Fruit fly (Drosophila melanogaster) whole organism, prepupa: ENCODE data around the gene CG3386.

Source experiments
- CG10669 ChIP-seq: fragments of 200-800 bp; sonication (Bioruptor generic); optimal IDR thresholded peaks from 3 replicates; lab custom pipeline; 2018; ENCODE audit warnings: missing biosample characterization, mild to moderate bottlenecking, missing genetic modification characterization, moderate library complexity
- CG11294 ChIP-seq: fragments of 200-800 bp; sonication (Bioruptor generic); IDR thresholded peaks from 2 replicates; pipeline ENCODE4 v1.3.6; 2022; ENCODE audit warnings: missing biosample characterization, missing genetic modification characterization
- CG11902 ChIP-seq: fragments of 200-800 bp; sonication (Bioruptor generic); optimal IDR thresholded peaks from 3 replicates; lab custom pipeline; 2016; ENCODE audit warnings: missing biosample characterization, missing genetic modification characterization
- CG15336 ChIP-seq: fragments of 200-800 bp; sonication (Bioruptor generic); IDR thresholded peaks from 2 replicates; pipeline ENCODE4 v1.3.6; 2022; ENCODE audit warnings: missing biosample characterization, missing genetic modification characterization
- CG1621 ChIP-seq: fragments of 200-800 bp; sonication (Bioruptor generic); optimal IDR thresholded peaks from 3 replicates; lab custom pipeline; 2018; ENCODE audit warnings: missing biosample characterization, mild to moderate bottlenecking, missing genetic modification characterization
- CG16779 ChIP-seq: fragments of 200-800 bp; sonication (Bioruptor generic); optimal IDR thresholded peaks from 3 replicates; lab custom pipeline; 2017; ENCODE audit warnings: missing biosample characterization, mild to moderate bottlenecking, missing genetic modification characterization
- CG3032 ChIP-seq: fragments of 200-800 bp; optimal IDR thresholded peaks from 2 replicates; lab custom pipeline; 2019; ENCODE audit warnings: missing biosample characterization, mild to moderate bottlenecking, missing genetic modification characterization, moderate library complexity
- CG31627 ChIP-seq: fragments of 200-800 bp; sonication (Bioruptor generic); optimal IDR thresholded peaks from 3 replicates; lab custom pipeline; 2016; ENCODE audit warnings: missing biosample characterization, missing genetic modification characterization
- CG32006 ChIP-seq: fragments of 200-800 bp; sonication (Bioruptor generic); optimal IDR thresholded peaks from 3 replicates; lab custom pipeline; 2017; ENCODE audit warnings: missing biosample characterization, mild to moderate bottlenecking, missing genetic modification characterization
- CG34406 ChIP-seq: fragments of 200-800 bp; sonication (Bioruptor generic); optimal IDR thresholded peaks from 3 replicates; lab custom pipeline; 2016; ENCODE audit warnings: missing biosample characterization, missing genetic modification characterization
- CG3919 ChIP-seq: fragments of 200-800 bp; sonication (Bioruptor generic); optimal IDR thresholded peaks from 3 replicates; lab custom pipeline; 2016; ENCODE audit warnings: missing biosample characterization, missing genetic modification characterization
- CG4318 ChIP-seq: fragments of 200-800 bp; sonication (Bioruptor generic); optimal IDR thresholded peaks from 3 replicates; lab custom pipeline; 2017; ENCODE audit warnings: missing biosample characterization, mild to moderate bottlenecking, missing genetic modification characterization
- CG6163 ChIP-seq: fragments of 200-800 bp; sonication (Bioruptor generic); IDR thresholded peaks from 3 replicates; pipeline ENCODE4 v1.3.6; 2022; ENCODE audit warnings: missing biosample characterization, missing genetic modification characterization
- CG6276 ChIP-seq: fragments of 200-800 bp; sonication (Bioruptor generic); optimal IDR thresholded peaks from 2 replicates; lab custom pipeline; 2017; ENCODE audit warnings: missing biosample characterization, mild to moderate bottlenecking, missing genetic modification characterization
- CG6792 ChIP-seq: fragments of 200-800 bp; sonication (Bioruptor generic); optimal IDR thresholded peaks from 3 replicates; lab custom pipeline; 2016; ENCODE audit warnings: missing biosample characterization, missing genetic modification characterization
- CG6854 ChIP-seq: fragments of 200-800 bp; sonication (Bioruptor generic); optimal IDR thresholded peaks from 2 replicates; lab custom pipeline; 2017; ENCODE audit warnings: missing biosample characterization, mild to moderate bottlenecking, missing genetic modification characterization
- CG8119 ChIP-seq: fragments of 200-800 bp; sonication (Bioruptor generic); IDR thresholded peaks from 3 replicates; pipeline ENCODE4 v1.3.6; 2022; ENCODE audit warnings: missing biosample characterization, missing genetic modification characterization
- CG8319 ChIP-seq: fragments of 200-800 bp; sonication (Bioruptor generic); optimal IDR thresholded peaks from 3 replicates; lab custom pipeline; 2016; ENCODE audit warnings: missing biosample characterization, missing genetic modification characterization
- CG8632 ChIP-seq: fragments of 200-800 bp; sonication (Bioruptor generic); optimal IDR thresholded peaks from 3 replicates; lab custom pipeline; 2016; ENCODE audit warnings: missing biosample characterization, missing genetic modification characterization
- Eip75B ChIP-seq: fragments of 200-800 bp; sonication (Bioruptor generic); optimal IDR thresholded peaks from 3 replicates; lab custom pipeline; 2016; ENCODE audit warnings: missing biosample characterization, missing genetic modification characterization
- Eip78C ChIP-seq: fragments of 200-800 bp; sonication (Bioruptor generic); peaks from one replicate; lab custom pipeline; 2016; ENCODE audit warnings: missing biosample characterization, missing genetic modification characterization
- Eip93F ChIP-seq: fragments of 200-800 bp; sonication (Bioruptor generic); optimal IDR thresholded peaks from 2 replicates; lab custom pipeline; 2016; ENCODE audit warnings: missing biosample characterization, mild to moderate bottlenecking, missing genetic modification characterization
- Ets96B ChIP-seq: fragments of 200-800 bp; optimal IDR thresholded peaks from 2 replicates; lab custom pipeline; 2019; ENCODE audit warnings: missing biosample characterization, mild to moderate bottlenecking, missing genetic modification characterization, moderate library complexity
- Gug ChIP-seq: fragments of 200-800 bp; sonication (Bioruptor generic); IDR thresholded peaks from 2 replicates; pipeline ENCODE4 v1.3.6; 2022; ENCODE audit warnings: missing biosample characterization, missing genetic modification characterization
- Hr38 ChIP-seq: sonication (Bioruptor generic); optimal IDR thresholded peaks from 2 replicates; lab custom pipeline; 2016; ENCODE audit warnings: missing biosample characterization, missing genetic modification characterization
- Hr39 ChIP-seq: fragments of 200-800 bp; sonication (Bioruptor generic); optimal IDR thresholded peaks from 2 replicates; lab custom pipeline; 2016; ENCODE audit warnings: missing biosample characterization, missing genetic modification characterization
- Hr4 ChIP-seq: fragments of 200-800 bp; sonication (Bioruptor generic); optimal IDR thresholded peaks from 3 replicates; lab custom pipeline; 2016; ENCODE audit warnings: missing biosample characterization, missing genetic modification characterization
- Lpt ChIP-seq: fragments of 200-800 bp; sonication (Bioruptor generic); optimal IDR thresholded peaks from 3 replicates; lab custom pipeline; 2016; ENCODE audit warnings: missing biosample characterization, missing genetic modification characterization
- Met ChIP-seq: fragments of 200-800 bp; sonication (Bioruptor generic); optimal IDR thresholded peaks from 3 replicates; lab custom pipeline; 2016; ENCODE audit warnings: missing biosample characterization, missing genetic modification characterization
- OdsH ChIP-seq: fragments of 200-800 bp; sonication (Bioruptor generic); optimal IDR thresholded peaks from 3 replicates; lab custom pipeline; 2016; ENCODE audit warnings: missing biosample characterization, missing genetic modification characterization
- Smox ChIP-seq: fragments of 200-800 bp; sonication (Bioruptor generic); optimal IDR thresholded peaks from 3 replicates; lab custom pipeline; 2016; ENCODE audit warnings: missing biosample characterization, missing genetic modification characterization
- Sox102F ChIP-seq: fragments of 200-800 bp; sonication (Bioruptor generic); optimal IDR thresholded peaks from 2 replicates; lab custom pipeline; 2016; ENCODE audit warnings: missing biosample characterization, mild to moderate bottlenecking, missing genetic modification characterization
- Sox14 ChIP-seq: fragments of 200-800 bp; sonication (Bioruptor generic); optimal IDR thresholded peaks from 3 replicates; lab custom pipeline; 2016; ENCODE audit warnings: missing biosample characterization, missing genetic modification characterization
- achi ChIP-seq: fragments of 200-800 bp; sonication (Bioruptor generic); optimal IDR thresholded peaks from 3 replicates; lab custom pipeline; 2016; ENCODE audit warnings: missing biosample characterization, missing genetic modification characterization
- acj6 ChIP-seq: fragments of 200-800 bp; sonication (Bioruptor generic); optimal IDR thresholded peaks from 3 replicates; lab custom pipeline; 2016; ENCODE audit warnings: missing biosample characterization, missing genetic modification characterization
- cyc ChIP-seq: fragments of 200-800 bp; sonication (Bioruptor generic); optimal IDR thresholded peaks from 3 replicates; lab custom pipeline; 2016; ENCODE audit warnings: missing biosample characterization, missing genetic modification characterization
- dsx ChIP-seq: fragments of 200-800 bp; optimal IDR thresholded peaks from 3 replicates; lab custom pipeline; 2019; ENCODE audit warnings: missing biosample characterization, mild to moderate bottlenecking, missing genetic modification characterization, moderate library complexity; ENCODE audit not compliant: poor library complexity, severe bottlenecking
- eg ChIP-seq: fragments of 200-800 bp; sonication (Bioruptor generic); IDR thresholded peaks from 3 replicates; pipeline ENCODE4 v1.3.6; 2022; ENCODE audit warnings: missing biosample characterization, missing genetic modification characterization
- esn ChIP-seq: fragments of 200-800 bp; sonication (Bioruptor generic); optimal IDR thresholded peaks from 2 replicates; lab custom pipeline; 2016; ENCODE audit warnings: missing biosample characterization, mild to moderate bottlenecking, missing genetic modification characterization, moderate library complexity
- fd59A ChIP-seq: fragments of 200-800 bp; sonication (Bioruptor generic); optimal IDR thresholded peaks from 2 replicates; lab custom pipeline; 2017; ENCODE audit warnings: missing biosample characterization, mild to moderate bottlenecking, missing genetic modification characterization, missing genetic modification reagents
- fd85E ChIP-seq: fragments of 200-800 bp; sonication (Bioruptor generic); optimal IDR thresholded peaks from 3 replicates; lab custom pipeline; 2016; ENCODE audit warnings: missing biosample characterization, missing genetic modification characterization
- fkh ChIP-seq: fragments of 200-800 bp; sonication (Bioruptor generic); optimal IDR thresholded peaks from 3 replicates; lab custom pipeline; 2017; ENCODE audit warnings: missing biosample characterization, mild to moderate bottlenecking, missing genetic modification characterization, moderate library complexity
- lz ChIP-seq: fragments of 200-800 bp; sonication (Bioruptor generic); optimal IDR thresholded peaks from 3 replicates; lab custom pipeline; 2016; ENCODE audit warnings: missing biosample characterization, missing genetic modification characterization
- pdm3 ChIP-seq: fragments of 200-800 bp; sonication (Bioruptor generic); optimal IDR thresholded peaks from 3 replicates; lab custom pipeline; 2016; ENCODE audit warnings: missing biosample characterization, missing genetic modification characterization
- salr ChIP-seq, 2 experiments: fragments of 200-800 bp; sonication (Bioruptor generic); optimal IDR thresholded peaks; 3 replicates each; lab custom pipeline; 2016 to 2018; ENCODE audit warnings: missing biosample characterization in 2 of 2, missing genetic modification characterization in 2 of 2, mild to moderate bottlenecking in 1 of 2
- spab ChIP-seq: fragments of 200-800 bp; sonication (Bioruptor generic); optimal IDR thresholded peaks from 2 replicates; lab custom pipeline; 2017; ENCODE audit warnings: missing biosample characterization, mild to moderate bottlenecking, missing genetic modification characterization, missing genetic modification reagents
- ss ChIP-seq, 2 experiments: fragments of 200-800 bp; sonication (Bioruptor generic); optimal IDR thresholded peaks; 2 replicates in 1 of 2; 3 replicates in 1 of 2; lab custom pipeline; 2017 to 2018; ENCODE audit warnings: mild to moderate bottlenecking in 2 of 2, missing biosample characterization in 2 of 2, missing genetic modification characterization in 2 of 2, moderate library complexity in 1 of 2
- svp ChIP-seq: fragments of 200-800 bp; sonication (Bioruptor generic); peaks from one replicate; lab custom pipeline; 2016; ENCODE audit warnings: missing biosample characterization, missing genetic modification characterization
- topi ChIP-seq: fragments of 200-800 bp; sonication (Bioruptor generic); optimal IDR thresholded peaks from 3 replicates; lab custom pipeline; 2016; ENCODE audit warnings: missing biosample characterization, missing genetic modification characterization
- vri ChIP-seq: fragments of 200-800 bp; sonication (Bioruptor generic); optimal IDR thresholded peaks from 3 replicates; lab custom pipeline; 2016; ENCODE audit warnings: missing biosample characterization, mild to moderate bottlenecking, missing genetic modification characterization

Gene CG3386

dm6 chr3L:682420-682882 is at the start of gene CG3386:
CG3386 (minus strand) TSS chr3L:682470.
- no peak for TF ChIP-seq acj6
- peak; percentile 58 for TF ChIP-seq CG8319 (GFP tag; lab: Kevin White, UChicago)
- TF ChIP-seq pdm3 (GFP tag; lab: Kevin White, UChicago), result no peak
- TF ChIP-seq svp (GFP tag; lab: Kevin White, UChicago), result peak; percentile 86
- no peak for TF ChIP-seq CG10669 (GFP tag; lab: Kevin White, UChicago)
- peak; percentile 63 to 85 for TF ChIP-seq ss (GFP tag; optimal IDR thresholded peaks at IDR 0.05; lab: Kevin White, UChicago)
- TF ChIP-seq Gug (GFP tag; lab: Robert Waterston, UW), result no peak
- no peak for TF ChIP-seq Hr38 (GFP tag; lab: Kevin White, UChicago)
- TF ChIP-seq fd85E (GFP tag; lab: Kevin White, UChicago), result no peak
- peak; percentile 29; the same call in 1 of the 3 replicates for TF ChIP-seq CG6163 (GFP tag; lab: Robert Waterston, UW)
- TF ChIP-seq fd59A, result no peak
- TF ChIP-seq esn, result no peak
- TF ChIP-seq Sox102F (GFP tag; lab: Kevin White, UChicago), result no peak
- no peak for TF ChIP-seq CG16779 (tag; lab: Kevin White, UChicago)
- TF ChIP-seq lz, result no peak
- no peak for TF ChIP-seq Eip93F
- TF ChIP-seq vri (GFP tag; lab: Kevin White, UChicago), result no peak
- no peak for TF ChIP-seq CG6792
- no peak for TF ChIP-seq Smox (GFP tag; lab: Kevin White, UChicago)
- no peak for TF ChIP-seq spab
- no peak for TF ChIP-seq CG32006 (GFP tag; lab: Kevin White, UChicago)
- no peak for TF ChIP-seq CG34406 (GFP tag; lab: Kevin White, UChicago)
- TF ChIP-seq Sox14 (GFP tag; lab: Kevin White, UChicago), result no peak
- peak; percentile 17; the same call in 1 of the 2 replicates for TF ChIP-seq CG15336 (GFP tag; lab: Robert Waterston, UW)
- no peak for TF ChIP-seq OdsH (GFP tag; lab: Kevin White, UChicago)
- no peak for TF ChIP-seq topi (GFP tag; lab: Kevin White, UChicago)
- no peak for TF ChIP-seq CG3032 (tag; lab: Kevin White, UChicago)
- TF ChIP-seq Ets96B (tag; lab: Kevin White, UChicago), result no peak
- TF ChIP-seq CG1621, result no peak
- TF ChIP-seq Met (GFP tag; lab: Kevin White, UChicago), result no peak
- TF ChIP-seq CG11294, result no peak
- TF ChIP-seq CG4318 (GFP tag; lab: Kevin White, UChicago), result no peak
- 0 out of 3 replicates have a peak, but pooled peaks have one; percentile 6 for TF ChIP-seq eg (GFP tag; lab: Robert Waterston, UW)
- TF ChIP-seq Lpt, result peak; percentile 17
- TF ChIP-seq Hr39 (GFP tag; lab: Kevin White, UChicago), result no peak
- TF ChIP-seq dsx (GFP tag; lab: Kevin White, UChicago), result peak; percentile 13
- TF ChIP-seq Eip78C (GFP tag; lab: Kevin White, UChicago), result peak; percentile 65
- TF ChIP-seq fkh, result no peak
- no peak for TF ChIP-seq achi
- peak; percentile 52 for TF ChIP-seq CG6276 (GFP tag; lab: Kevin White, UChicago)

dm6 chr3L:731469-731868 is 49.2 kb upstream of the CG3386 start:
- TF ChIP-seq CG15336 (GFP tag; lab: Robert Waterston, UW) (no peak), ss (GFP tag; optimal IDR thresholded peaks at IDR 0.05; lab: Kevin White, UChicago) (no peak), CG31627 (GFP tag; lab: Kevin White, UChicago) (no peak), CG34406 (GFP tag; lab: Kevin White, UChicago) (no peak), CG3919 (peak; percentile 59), CG11902 (no peak), cyc (GFP tag; lab: Kevin White, UChicago) (peak; percentile 5), CG6854 (no peak), CG8119 (GFP tag; lab: Robert Waterston, UW) (no peak), Hr4 (GFP tag; lab: Kevin White, UChicago) (no peak), fd59A (no peak), CG11294 (no peak), Met (GFP tag; lab: Kevin White, UChicago) (no peak), Hr38 (GFP tag; lab: Kevin White, UChicago) (no peak), Gug (GFP tag; lab: Robert Waterston, UW) (no peak), CG10669 (GFP tag; lab: Kevin White, UChicago) (peak; percentile 17), lz (no peak), pdm3 (GFP tag; lab: Kevin White, UChicago) (no peak), CG8632 (GFP tag; lab: Kevin White, UChicago) (no peak), Sox14 (GFP tag; lab: Kevin White, UChicago) (no peak), dsx (GFP tag; lab: Kevin White, UChicago) (no peak), Sox102F (GFP tag; lab: Kevin White, UChicago) (no peak), Eip75B (no peak), Smox (GFP tag; lab: Kevin White, UChicago) (no peak), Eip78C (GFP tag; lab: Kevin White, UChicago) (peak; percentile 30), salr (GFP tag; optimal IDR thresholded peaks at IDR 0.05; lab: Kevin White, UChicago) (no peak), fd85E (GFP tag; lab: Kevin White, UChicago) (no peak)
